Worm (Caenorhabditis elegans): Measurements from ENCODE around the gene pph-5.

pph-5 gene

DNA sequence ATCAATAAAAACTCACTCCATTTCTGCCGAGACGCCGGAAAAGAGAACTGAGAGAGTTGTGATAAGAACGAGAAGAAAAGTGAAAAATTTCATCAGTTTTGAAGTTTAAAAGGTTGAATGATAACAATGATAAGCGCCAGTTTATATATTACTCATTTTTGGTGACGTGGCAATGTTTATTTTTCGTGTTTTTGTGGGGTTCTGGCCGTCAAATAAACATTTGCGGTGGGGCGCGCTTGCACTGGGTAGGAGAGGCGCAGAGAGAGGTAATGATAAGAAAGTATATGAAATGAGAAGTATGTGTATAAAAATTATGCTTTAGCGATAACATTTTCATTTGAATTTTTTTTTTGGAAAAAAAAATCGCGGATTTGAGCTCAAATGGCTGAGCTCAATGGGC, 31.7 kb upstream of the pph-5 start, which contains the start of gene Y39B6A.5 (continued):
- TF ChIP-seq lsy-27 (tag; optimal IDR thresholded peaks at IDR 0.05; ENCODE audit: borderline replicate concordance, insufficient read depth) = no peak
- TF ChIP-seq lin-35 (GFP tag; optimal IDR thresholded peaks at IDR 0.05) = no peak
- TF ChIP-seq hmg-20 (GFP tag; IDR thresholded peaks at IDR 0.05) = no peak
- TF ChIP-seq attf-5 (GFP tag; optimal IDR thresholded peaks at IDR 0.05) = peak; percentile 87
- TF ChIP-seq ekl-4 (GFP tag; IDR thresholded peaks at IDR 0.05) = no peak
- TF ChIP-seq fkh-3 (tag; optimal IDR thresholded peaks at IDR 0.05) = no peak
- TF ChIP-seq F37B4.10 (GFP tag; IDR thresholded peaks at IDR 0.05) = no peak
- TF ChIP-seq cebp-2 (GFP tag; IDR thresholded peaks at IDR 0.05) = no peak
- TF ChIP-seq attf-3 (GFP tag; conservative IDR thresholded peaks at IDR 0.05) = no peak
- TF ChIP-seq somi-1 (GFP tag; optimal IDR thresholded peaks at IDR 0.05) = no peak

DNA sequence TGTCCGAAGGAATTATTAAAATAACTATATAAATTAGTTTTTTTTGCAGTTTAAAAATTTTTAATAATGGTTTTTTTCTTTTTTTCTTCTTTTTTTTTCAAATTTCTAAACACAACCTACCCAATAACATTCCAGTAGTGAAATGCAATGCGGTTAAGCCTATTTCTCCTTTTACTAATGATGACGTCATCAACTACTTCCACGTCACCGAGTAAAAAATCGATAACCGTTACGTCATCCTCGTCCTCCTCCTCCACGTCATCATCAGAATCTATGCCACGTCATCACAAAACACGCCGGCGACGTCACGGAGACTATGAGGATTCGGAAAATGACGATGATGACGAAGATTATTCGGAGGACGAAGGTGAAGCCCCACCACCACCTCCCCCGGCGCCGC, 15.7 kb upstream of the pph-5 start, which contains the start of gene hot-2:
Gene hot-2 (plus strand): TSS at position 134 of the 400 bp plus-strand sequence.
- TF ChIP-seq snpc-4 (GFP tag; optimal IDR thresholded peaks at IDR 0.05) (no peak), snpc-4 (tag; optimal IDR thresholded peaks at IDR 0.05) (no peak), repo-1 (tag; optimal IDR thresholded peaks at IDR 0.05) (no peak), akir-1 (GFP tag; optimal IDR thresholded peaks at IDR 0.05) (no peak), B0336.3 (GFP tag; IDR thresholded peaks at IDR 0.05) (no peak)

DNA sequence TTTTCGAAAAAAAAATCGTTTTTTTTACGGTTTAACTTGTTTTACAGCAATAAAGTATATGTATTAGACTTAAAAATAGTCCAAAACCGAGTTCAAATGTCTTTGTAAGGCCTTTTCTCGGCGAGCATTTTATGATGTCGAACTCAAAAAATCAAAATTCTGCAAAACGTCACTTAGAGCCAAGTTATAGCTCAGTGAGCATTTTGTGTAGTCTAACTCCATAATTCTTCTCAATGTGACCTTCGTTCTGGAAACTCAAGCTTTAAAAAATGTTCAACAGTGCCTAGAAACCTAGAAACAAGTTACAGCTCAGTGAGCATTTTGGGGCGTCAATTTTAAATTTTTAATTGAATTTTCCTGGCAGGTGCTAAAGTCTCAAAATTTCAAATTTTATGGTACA, 14.6 kb upstream of the pph-5 start:
- TF ChIP-seq fkh-3 (tag; optimal IDR thresholded peaks at IDR 0.05) = no peak
- TF ChIP-seq dpff-1 (tag; optimal IDR thresholded peaks at IDR 0.05) = no peak
- no peak for TF ChIP-seq F57C9.4 (tag; optimal IDR thresholded peaks at IDR 0.05)
- TF ChIP-seq let-607 (tag; optimal IDR thresholded peaks at IDR 0.05) = no peak
- no peak for TF ChIP-seq athp-1 (tag; optimal IDR thresholded peaks at IDR 0.05)

DNA sequence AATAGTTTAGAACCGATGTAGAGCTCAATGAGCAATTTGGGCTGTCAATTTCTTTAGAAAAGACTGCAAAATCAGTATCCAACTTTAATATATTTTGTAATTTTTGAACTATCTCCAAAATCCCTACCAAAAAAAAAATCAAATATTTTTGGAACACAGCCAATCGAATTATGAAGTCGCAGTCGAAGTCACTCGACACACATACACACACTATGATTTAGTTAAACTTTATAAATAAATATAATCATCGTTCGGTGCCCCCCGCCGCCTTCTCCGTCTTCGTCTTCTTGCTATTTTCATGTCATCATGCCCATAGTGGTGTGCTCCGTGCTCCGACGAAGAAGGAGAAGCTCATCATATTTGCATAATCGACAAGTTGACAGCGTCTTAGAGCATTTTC, 13.3 kb upstream of the pph-5 start:
- TF ChIP-seq hmg-1.2 (GFP tag; IDR thresholded peaks at IDR 0.05) (no peak), ceh-40 (GFP tag; IDR thresholded peaks at IDR 0.05) (no peak), madf-10 (tag; optimal IDR thresholded peaks at IDR 0.05) (no peak), Y56A3A.18 (GFP tag; IDR thresholded peaks at IDR 0.05) (no peak), sea-2 (GFP tag; IDR thresholded peaks at IDR 0.05) (no peak), rpc-1 (optimal IDR thresholded peaks at IDR 0.05) (no peak), rpc-1 (tag; optimal IDR thresholded peaks at IDR 0.05) (no peak), madf-3 (GFP tag; IDR thresholded peaks at IDR 0.05) (no peak), ztf-28 (GFP tag; IDR thresholded peaks at IDR 0.05) (no peak), lin-26 (GFP tag; IDR thresholded peaks at IDR 0.05) (no peak), ceh-27 (GFP tag; optimal IDR thresholded peaks at IDR 0.05) (no peak), dpff-1 (tag; optimal IDR thresholded peaks at IDR 0.05) (no peak), mcd-1 (GFP tag; IDR thresholded peaks at IDR 0.05) (no peak), nhr-80 (tag; optimal IDR thresholded peaks at IDR 0.05) (no peak)

DNA sequence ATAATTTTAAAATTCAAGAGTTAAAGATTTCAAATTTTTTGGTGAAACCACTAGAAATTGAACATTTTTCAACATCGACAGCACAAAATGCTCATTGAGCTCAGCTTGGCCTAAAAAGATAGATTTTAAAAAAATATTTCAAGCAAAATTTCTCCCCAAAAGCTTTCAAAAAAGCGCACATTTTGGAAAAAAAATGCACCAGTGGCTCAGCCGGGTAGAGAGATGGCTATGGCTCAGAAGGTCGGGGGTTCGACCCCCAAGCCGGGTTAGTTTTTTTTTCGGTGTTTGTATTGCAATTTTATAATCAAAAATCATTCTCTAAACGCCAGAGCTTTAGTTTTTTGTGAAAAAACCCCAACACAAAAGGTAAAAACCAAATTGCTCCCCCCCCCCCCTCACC, 12.5 kb upstream of the pph-5 start:
- TF ChIP-seq C06A6.2 (GFP tag; conservative IDR thresholded peaks at IDR 0.05) (no peak), unc-130 (GFP tag; optimal IDR thresholded peaks at IDR 0.05) (no peak), rpc-1 (optimal IDR thresholded peaks at IDR 0.05) (peak; percentile 45), rpc-1 (tag; optimal IDR thresholded peaks at IDR 0.05) (peak; percentile 71), madf-3 (GFP tag; IDR thresholded peaks at IDR 0.05) (no peak), C17E4.6 (GFP tag; IDR thresholded peaks at IDR 0.05) (no peak), Y53G8AR.9 (GFP tag; conservative IDR thresholded peaks at IDR 0.05) (no peak), atf-7 (tag; optimal IDR thresholded peaks at IDR 0.05) (no peak), ztf-3 (GFP tag; optimal IDR thresholded peaks at IDR 0.05) (no peak), B0261.1 (tag; optimal IDR thresholded peaks at IDR 0.05) (peak; percentile 49), ZK185.1 (tag; optimal IDR thresholded peaks at IDR 0.05; ENCODE audit: poor library complexity, severe bottlenecking) (no peak), F39B2.1 (GFP tag; IDR thresholded peaks at IDR 0.05) (no peak), ztf-26 (tag; optimal IDR thresholded peaks at IDR 0.05) (no peak), tbp1 (GFP tag; optimal IDR thresholded peaks at IDR 0.05) (peak; percentile 77), snpc-4 (GFP tag; optimal IDR thresholded peaks at IDR 0.05) (no peak), snpc-4 (tag; optimal IDR thresholded peaks at IDR 0.05) (no peak), rec-8 (tag; optimal IDR thresholded peaks at IDR 0.05) (peak in 1 of 2 experiments; percentile 2)

Measured in whole organism, young adult.